Worm (Caenorhabditis elegans) whole organism, L4/young adult: ENCODE data around the gene mks-5.

Experiments
- dao-5 ChIP-seq: sonication (generic microtip); optimal IDR thresholded peaks from 2 replicates; lab custom pipeline; 2016; ENCODE audit warnings: missing genotype, missing genetic modification characterization, moderate library complexity, missing compliant biosample characterization
- him-1 ChIP-seq: sonication (generic microtip); optimal IDR thresholded peaks from 2 replicates; lab custom pipeline; 2016; ENCODE audit warnings: missing genotype, missing genetic modification reagents, missing genetic modification characterization, missing compliant biosample characterization

ce11 chrII:10706038-10706437 is 14.0 kb upstream of the mks-5 start:
- TF ChIP-seq dao-5 (tag; lab: Kevin White, UChicago) (no peak), him-1 (tag; lab: Kevin White, UChicago) (no peak)
